Worm (Caenorhabditis elegans) whole organism, mixed stage, embryonic: ENCODE data around the gene C35D10.17.

Experiments used
- M03D4.4 ChIP-seq: sonication (generic microtip); optimal IDR thresholded peaks from 2 replicates; lab custom pipeline; 2017; ENCODE audit warnings: mild to moderate bottlenecking, missing genetic modification characterization, missing compliant biosample characterization
- bed-3 ChIP-seq: fragments of 200-800 bp; sonication (Bioruptor generic); optimal IDR thresholded peaks from 3 replicates; lab custom pipeline; 2018; ENCODE audit warnings: mild to moderate bottlenecking, missing genetic modification characterization, moderate library complexity, missing compliant biosample characterization
- blmp-1 ChIP-seq: fragments of 150-350 bp; optimal IDR thresholded peaks from 2 replicates; lab custom pipeline; 2014; ENCODE audit warnings: missing biosample characterization, missing genetic modification characterization
- ceh-39 ChIP-seq: fragments of 150-350 bp; optimal IDR thresholded peaks from 2 replicates; lab custom pipeline; 2014; ENCODE audit warnings: missing biosample characterization, missing genetic modification characterization
- ceh-43 ChIP-seq: fragments of 200-800 bp; sonication (Bioruptor generic); optimal IDR thresholded peaks from 2 replicates; lab custom pipeline; 2018; ENCODE audit warnings: mild to moderate bottlenecking, missing genetic modification characterization, moderate library complexity, missing compliant biosample characterization
- ceh-83 ChIP-seq: fragments of 200-800 bp; sonication (Bioruptor generic); optimal IDR thresholded peaks from 2 replicates; lab custom pipeline; 2018; ENCODE audit warnings: mild to moderate bottlenecking, missing genetic modification characterization, missing compliant biosample characterization
- ces-1 ChIP-seq: fragments of 150-350 bp; optimal IDR thresholded peaks from 2 replicates; lab custom pipeline; 2014; ENCODE audit warnings: missing biosample characterization, missing genetic modification reagents, missing genetic modification characterization
- elt-1 ChIP-seq: sonication (generic microtip); optimal IDR thresholded peaks from 2 replicates; lab custom pipeline; 2017; ENCODE audit warnings: missing genetic modification characterization, mild to moderate bottlenecking, missing compliant biosample characterization, antibody characterized with exemption, moderate library complexity, borderline replicate concordance; ENCODE audit not compliant: insufficient read depth
- elt-3 ChIP-seq: fragments of 150-350 bp; optimal IDR thresholded peaks from 2 replicates; lab custom pipeline; 2014; ENCODE audit warnings: missing biosample characterization, missing genetic modification characterization
- flh-1 ChIP-seq: fragments of 200-800 bp; sonication (Bioruptor generic); optimal IDR thresholded peaks from 2 replicates; lab custom pipeline; 2018; ENCODE audit warnings: mild to moderate bottlenecking, missing genetic modification characterization, moderate library complexity, missing compliant biosample characterization
- ham-2 ChIP-seq: fragments of 200-800 bp; sonication (Bioruptor generic); optimal IDR thresholded peaks from 2 replicates; lab custom pipeline; 2018; ENCODE audit warnings: mild to moderate bottlenecking, missing genetic modification characterization, missing compliant biosample characterization
- hlh-1 ChIP-seq: fragments of 150-350 bp; optimal IDR thresholded peaks from 2 replicates; lab custom pipeline; 2014; ENCODE audit warnings: missing biosample characterization, missing genetic modification reagents, missing genetic modification characterization
- lin-13 ChIP-seq: fragments of 150-350 bp; optimal IDR thresholded peaks from 2 replicates; lab custom pipeline; 2014; ENCODE audit warnings: missing biosample characterization, missing genetic modification characterization
- lin-32 ChIP-seq: fragments of 200-800 bp; sonication (Bioruptor generic); optimal IDR thresholded peaks from 2 replicates; lab custom pipeline; 2018; ENCODE audit warnings: mild to moderate bottlenecking, missing genetic modification characterization, missing compliant biosample characterization
- lsy-2 ChIP-seq: fragments of 150-350 bp; optimal IDR thresholded peaks from 2 replicates; lab custom pipeline; 2014; ENCODE audit warnings: missing biosample characterization, missing genetic modification characterization
- mab-5 ChIP-seq: fragments of 150-350 bp; optimal IDR thresholded peaks from 2 replicates; lab custom pipeline; 2014; ENCODE audit warnings: missing biosample characterization, missing genetic modification characterization
- mls-2 ChIP-seq: sonication (generic microtip); optimal IDR thresholded peaks from 2 replicates; lab custom pipeline; 2016; ENCODE audit warnings: mild to moderate bottlenecking, missing genetic modification characterization, moderate library complexity, missing compliant biosample characterization
- nhr-12 ChIP-seq: fragments of 150-350 bp; optimal IDR thresholded peaks from 2 replicates; lab custom pipeline; 2014; ENCODE audit warnings: missing biosample characterization, missing genetic modification characterization
- nhr-2 ChIP-seq: fragments of 150-350 bp; optimal IDR thresholded peaks from 2 replicates; lab custom pipeline; 2014; ENCODE audit warnings: missing biosample characterization, missing genetic modification characterization
- nhr-237 ChIP-seq: fragments of 150-350 bp; optimal IDR thresholded peaks from 2 replicates; lab custom pipeline; 2014; ENCODE audit warnings: missing biosample characterization, missing genetic modification characterization
- nhr-28 ChIP-seq: fragments of 150-350 bp; optimal IDR thresholded peaks from 2 replicates; lab custom pipeline; 2014; ENCODE audit warnings: missing biosample characterization, missing genetic modification characterization
- pha-4 ChIP-seq: fragments of 150-350 bp; optimal IDR thresholded peaks from 2 replicates; lab custom pipeline; 2018; ENCODE audit warnings: missing biosample characterization, missing genetic modification reagents, missing genetic modification characterization
- sem-2 ChIP-seq: fragments of 200-800 bp; sonication (Bioruptor generic); optimal IDR thresholded peaks from 2 replicates; lab custom pipeline; 2018; ENCODE audit warnings: mild to moderate bottlenecking, missing genetic modification characterization, missing compliant biosample characterization
- sptf-1 ChIP-seq: sonication (generic microtip); optimal IDR thresholded peaks from 2 replicates; lab custom pipeline; 2017; ENCODE audit warnings: mild to moderate bottlenecking, missing genetic modification characterization, moderate library complexity, missing compliant biosample characterization
- unc-120 ChIP-seq: sonication (generic microtip); optimal IDR thresholded peaks from 2 replicates; lab custom pipeline; 2017; ENCODE audit warnings: missing genetic modification characterization, missing compliant biosample characterization; ENCODE audit not compliant: poor library complexity, severe bottlenecking
- unc-39 ChIP-seq: fragments of 150-350 bp; optimal IDR thresholded peaks from 2 replicates; lab custom pipeline; 2014; ENCODE audit warnings: missing biosample characterization, missing genetic modification characterization
- unc-62 ChIP-seq: fragments of 150-350 bp; optimal IDR thresholded peaks from 2 replicates; lab custom pipeline; 2014; ENCODE audit warnings: missing biosample characterization, missing genetic modification reagents, missing genetic modification characterization
- zip-8 ChIP-seq: fragments of 150-350 bp; optimal IDR thresholded peaks from 2 replicates; lab custom pipeline; 2014; ENCODE audit warnings: missing biosample characterization, missing genetic modification characterization
- ztf-11 ChIP-seq: fragments of 150-350 bp; optimal IDR thresholded peaks from 2 replicates; lab custom pipeline; 2014; ENCODE audit warnings: missing biosample characterization, missing genetic modification characterization

C35D10.17 gene

ce11 chrIII:4906365-4906764 lies 39.5 kb downstream of the C35D10.17 start:
- TF ChIP-seq pha-4 (tag; lab: Kevin White, UChicago) (no peak), elt-1 (tag; lab: Kevin White, UChicago) (no peak), nhr-237 (tag; lab: Kevin White, UChicago) (no peak), blmp-1 (tag; lab: Kevin White, UChicago) (no peak), lin-13 (tag; lab: Kevin White, UChicago) (no peak), hlh-1 (tag; lab: Kevin White, UChicago) (no peak), nhr-28 (tag; lab: Kevin White, UChicago) (no peak), flh-1 (no peak)

ce11 chrIII:4906896-4907295 lies 40.0 kb downstream of the C35D10.17 start, which contains the start of gene rom-1:
rom-1 (plus strand) TSS chrIII:4907196.
- TF ChIP-seq hlh-1 (tag; lab: Kevin White, UChicago) (no peak), unc-120 (no peak), ztf-11 (tag; lab: Kevin White, UChicago) (no peak), mab-5 (tag; lab: Kevin White, UChicago) (no peak), nhr-12 (tag; lab: Kevin White, UChicago) (no peak), lin-32 (GFP tag; lab: Kevin White, UChicago) (no peak), zip-8 (tag; lab: Kevin White, UChicago) (no peak), sptf-1 (tag; lab: Kevin White, UChicago) (no peak), flh-1 (no peak), mls-2 (tag; lab: Kevin White, UChicago) (no peak), nhr-237 (tag; lab: Kevin White, UChicago) (no peak), lsy-2 (no peak), pha-4 (tag; lab: Kevin White, UChicago) (no peak), blmp-1 (tag; lab: Kevin White, UChicago) (no peak), ceh-83 (no peak), nhr-28 (tag; lab: Kevin White, UChicago) (no peak), unc-62 (GFP tag; lab: Kevin White, UChicago) (no peak), elt-1 (tag; lab: Kevin White, UChicago) (no peak)

ce11 chrIII:4909938-4910337 lies 43.1 kb downstream of the C35D10.17 start, which contains the start of gene F26F4.12:
F26F4.12 (minus strand) TSS chrIII:4910038.
- no peak for TF ChIP-seq elt-3 (tag; lab: Kevin White, UChicago)
- no peak for TF ChIP-seq ham-2 (GFP tag; lab: Kevin White, UChicago)
- TF ChIP-seq nhr-237 (tag; lab: Kevin White, UChicago), result no peak
- TF ChIP-seq ces-1 (GFP tag; lab: Kevin White, UChicago), result no peak
- no peak for TF ChIP-seq lin-13 (tag; lab: Kevin White, UChicago)
- TF ChIP-seq sem-2 (GFP tag; lab: Kevin White, UChicago), result no peak
- TF ChIP-seq ceh-39, result no peak
- no peak for TF ChIP-seq mab-5 (tag; lab: Kevin White, UChicago)
- TF ChIP-seq unc-62 (GFP tag; lab: Kevin White, UChicago), result no peak
- no peak for TF ChIP-seq ztf-11 (tag; lab: Kevin White, UChicago)
- TF ChIP-seq bed-3, result no peak
- TF ChIP-seq nhr-28 (tag; lab: Kevin White, UChicago), result no peak
- no peak for TF ChIP-seq nhr-12 (tag; lab: Kevin White, UChicago)
- TF ChIP-seq mls-2 (tag; lab: Kevin White, UChicago), result no peak
- TF ChIP-seq hlh-1 (tag; lab: Kevin White, UChicago), result no peak
- no peak for TF ChIP-seq nhr-2 (tag; lab: Kevin White, UChicago)
- no peak for TF ChIP-seq unc-39 (tag; lab: Kevin White, UChicago)
- no peak for TF ChIP-seq M03D4.4 (tag; lab: Kevin White, UChicago)

DNA sequence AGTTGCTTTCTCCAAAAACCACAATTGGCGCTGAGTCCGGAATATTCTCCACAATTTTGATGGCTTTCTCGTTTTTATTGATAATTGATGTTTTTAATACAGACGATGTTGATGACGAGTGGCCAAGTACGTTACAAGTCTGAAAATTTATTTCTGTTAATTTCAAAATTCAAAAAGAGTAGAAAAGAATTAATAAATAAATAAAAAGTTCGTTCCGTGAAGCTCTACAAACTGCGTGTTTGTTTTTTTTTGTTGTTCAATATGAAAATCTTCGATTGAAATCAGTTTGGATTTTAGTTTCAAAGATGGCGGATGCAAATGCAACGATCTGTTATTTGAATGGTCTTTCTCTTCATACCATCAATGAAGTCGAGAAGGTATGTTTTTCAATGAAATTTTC lies 44.1 kb downstream of the C35D10.17 start, which contains the start of gene F26F4.2:
Gene F26F4.2, plus strand, starts transcription at position 301 of the 400 bp plus-strand sequence.
- no peak for TF ChIP-seq ceh-83

- TF ChIP-seq ceh-43 (GFP tag; lab: Kevin White, UChicago) (no peak), ceh-39 (no peak), ces-1 (GFP tag; lab: Kevin White, UChicago) (peak; percentile 37), M03D4.4 (tag; lab: Kevin White, UChicago) (no peak), sptf-1 (tag; lab: Kevin White, UChicago) (peak; percentile 17), bed-3 (no peak), blmp-1 (tag; lab: Kevin White, UChicago) (no peak), pha-4 (tag; lab: Kevin White, UChicago) (no peak), lin-13 (tag; lab: Kevin White, UChicago) (no peak)
These were observed 45.5 kb downstream of the C35D10.17 start, which contains the start of the genes F26F4.9 and cee-1 for ce11 chrIII:4912317-4912716. F26F4.9 (minus strand) TSS chrIII:4912521. cee-1 (plus strand) TSS chrIII:4912699.
